Fruit fly (Drosophila melanogaster) whole organism, prepupa: ENCODE measurements around the gene CG10098.

Experiments used
- CG10669 ChIP-seq: fragments of 200-800 bp; sonication (Bioruptor generic); optimal IDR thresholded peaks from 3 replicates; lab custom pipeline; 2018; ENCODE audit warnings: missing biosample characterization, mild to moderate bottlenecking, missing genetic modification characterization, moderate library complexity
- CG11294 ChIP-seq: fragments of 200-800 bp; sonication (Bioruptor generic); IDR thresholded peaks from 2 replicates; pipeline ENCODE4 v1.3.6; 2022; ENCODE audit warnings: missing biosample characterization, missing genetic modification characterization
- CG1621 ChIP-seq: fragments of 200-800 bp; sonication (Bioruptor generic); optimal IDR thresholded peaks from 3 replicates; lab custom pipeline; 2018; ENCODE audit warnings: missing biosample characterization, mild to moderate bottlenecking, missing genetic modification characterization
- CG16779 ChIP-seq: fragments of 200-800 bp; sonication (Bioruptor generic); optimal IDR thresholded peaks from 3 replicates; lab custom pipeline; 2017; ENCODE audit warnings: missing biosample characterization, mild to moderate bottlenecking, missing genetic modification characterization
- CG3032 ChIP-seq: fragments of 200-800 bp; optimal IDR thresholded peaks from 2 replicates; lab custom pipeline; 2019; ENCODE audit warnings: missing biosample characterization, mild to moderate bottlenecking, missing genetic modification characterization, moderate library complexity
- CG31627 ChIP-seq: fragments of 200-800 bp; sonication (Bioruptor generic); optimal IDR thresholded peaks from 3 replicates; lab custom pipeline; 2016; ENCODE audit warnings: missing biosample characterization, missing genetic modification characterization
- CG32006 ChIP-seq: fragments of 200-800 bp; sonication (Bioruptor generic); optimal IDR thresholded peaks from 3 replicates; lab custom pipeline; 2017; ENCODE audit warnings: missing biosample characterization, mild to moderate bottlenecking, missing genetic modification characterization
- CG34406 ChIP-seq: fragments of 200-800 bp; sonication (Bioruptor generic); optimal IDR thresholded peaks from 3 replicates; lab custom pipeline; 2016; ENCODE audit warnings: missing biosample characterization, missing genetic modification characterization
- CG3919 ChIP-seq: fragments of 200-800 bp; sonication (Bioruptor generic); optimal IDR thresholded peaks from 3 replicates; lab custom pipeline; 2016; ENCODE audit warnings: missing biosample characterization, missing genetic modification characterization
- CG4318 ChIP-seq: fragments of 200-800 bp; sonication (Bioruptor generic); optimal IDR thresholded peaks from 3 replicates; lab custom pipeline; 2017; ENCODE audit warnings: missing biosample characterization, mild to moderate bottlenecking, missing genetic modification characterization
- CG6163 ChIP-seq: fragments of 200-800 bp; sonication (Bioruptor generic); IDR thresholded peaks from 3 replicates; pipeline ENCODE4 v1.3.6; 2022; ENCODE audit warnings: missing biosample characterization, missing genetic modification characterization
- CG6808 ChIP-seq: fragments of 200-800 bp; sonication (Bioruptor generic); optimal IDR thresholded peaks from 3 replicates; lab custom pipeline; 2017; ENCODE audit warnings: missing biosample characterization, missing genetic modification characterization, mild to moderate bottlenecking, moderate library complexity, missing genetic modification reagents
- CG8119 ChIP-seq: fragments of 200-800 bp; sonication (Bioruptor generic); IDR thresholded peaks from 3 replicates; pipeline ENCODE4 v1.3.6; 2022; ENCODE audit warnings: missing biosample characterization, missing genetic modification characterization
- CG8319 ChIP-seq: fragments of 200-800 bp; sonication (Bioruptor generic); optimal IDR thresholded peaks from 3 replicates; lab custom pipeline; 2016; ENCODE audit warnings: missing biosample characterization, missing genetic modification characterization
- CG8632 ChIP-seq: fragments of 200-800 bp; sonication (Bioruptor generic); optimal IDR thresholded peaks from 3 replicates; lab custom pipeline; 2016; ENCODE audit warnings: missing biosample characterization, missing genetic modification characterization
- Eip75B ChIP-seq: fragments of 200-800 bp; sonication (Bioruptor generic); optimal IDR thresholded peaks from 3 replicates; lab custom pipeline; 2016; ENCODE audit warnings: missing biosample characterization, missing genetic modification characterization
- Eip78C ChIP-seq: fragments of 200-800 bp; sonication (Bioruptor generic); peaks from one replicate; lab custom pipeline; 2016; ENCODE audit warnings: missing biosample characterization, missing genetic modification characterization
- Eip93F ChIP-seq: fragments of 200-800 bp; sonication (Bioruptor generic); optimal IDR thresholded peaks from 2 replicates; lab custom pipeline; 2016; ENCODE audit warnings: missing biosample characterization, mild to moderate bottlenecking, missing genetic modification characterization
- Ets96B ChIP-seq: fragments of 200-800 bp; optimal IDR thresholded peaks from 2 replicates; lab custom pipeline; 2019; ENCODE audit warnings: missing biosample characterization, mild to moderate bottlenecking, missing genetic modification characterization, moderate library complexity
- Gug ChIP-seq: fragments of 200-800 bp; sonication (Bioruptor generic); IDR thresholded peaks from 2 replicates; pipeline ENCODE4 v1.3.6; 2022; ENCODE audit warnings: missing biosample characterization, missing genetic modification characterization
- Hr39 ChIP-seq: fragments of 200-800 bp; sonication (Bioruptor generic); optimal IDR thresholded peaks from 2 replicates; lab custom pipeline; 2016; ENCODE audit warnings: missing biosample characterization, missing genetic modification characterization
- Hr4 ChIP-seq: fragments of 200-800 bp; sonication (Bioruptor generic); optimal IDR thresholded peaks from 3 replicates; lab custom pipeline; 2016; ENCODE audit warnings: missing biosample characterization, missing genetic modification characterization
- Lpt ChIP-seq: fragments of 200-800 bp; sonication (Bioruptor generic); optimal IDR thresholded peaks from 3 replicates; lab custom pipeline; 2016; ENCODE audit warnings: missing biosample characterization, missing genetic modification characterization
- OdsH ChIP-seq: fragments of 200-800 bp; sonication (Bioruptor generic); optimal IDR thresholded peaks from 3 replicates; lab custom pipeline; 2016; ENCODE audit warnings: missing biosample characterization, missing genetic modification characterization
- Smox ChIP-seq: fragments of 200-800 bp; sonication (Bioruptor generic); optimal IDR thresholded peaks from 3 replicates; lab custom pipeline; 2016; ENCODE audit warnings: missing biosample characterization, missing genetic modification characterization
- Sox14 ChIP-seq: fragments of 200-800 bp; sonication (Bioruptor generic); optimal IDR thresholded peaks from 3 replicates; lab custom pipeline; 2016; ENCODE audit warnings: missing biosample characterization, missing genetic modification characterization
- achi ChIP-seq: fragments of 200-800 bp; sonication (Bioruptor generic); optimal IDR thresholded peaks from 3 replicates; lab custom pipeline; 2016; ENCODE audit warnings: missing biosample characterization, missing genetic modification characterization
- acj6 ChIP-seq: fragments of 200-800 bp; sonication (Bioruptor generic); optimal IDR thresholded peaks from 3 replicates; lab custom pipeline; 2016; ENCODE audit warnings: missing biosample characterization, missing genetic modification characterization
- cyc ChIP-seq: fragments of 200-800 bp; sonication (Bioruptor generic); optimal IDR thresholded peaks from 3 replicates; lab custom pipeline; 2016; ENCODE audit warnings: missing biosample characterization, missing genetic modification characterization
- dac ChIP-seq: fragments of 200-800 bp; sonication (Bioruptor generic); optimal IDR thresholded peaks from 2 replicates; lab custom pipeline; 2017; ENCODE audit warnings: missing biosample characterization, mild to moderate bottlenecking, missing genetic modification characterization
- eg ChIP-seq: fragments of 200-800 bp; sonication (Bioruptor generic); IDR thresholded peaks from 3 replicates; pipeline ENCODE4 v1.3.6; 2022; ENCODE audit warnings: missing biosample characterization, missing genetic modification characterization
- esn ChIP-seq: fragments of 200-800 bp; sonication (Bioruptor generic); optimal IDR thresholded peaks from 2 replicates; lab custom pipeline; 2016; ENCODE audit warnings: missing biosample characterization, mild to moderate bottlenecking, missing genetic modification characterization, moderate library complexity
- fkh ChIP-seq: fragments of 200-800 bp; sonication (Bioruptor generic); optimal IDR thresholded peaks from 3 replicates; lab custom pipeline; 2017; ENCODE audit warnings: missing biosample characterization, mild to moderate bottlenecking, missing genetic modification characterization, moderate library complexity
- lz ChIP-seq: fragments of 200-800 bp; sonication (Bioruptor generic); optimal IDR thresholded peaks from 3 replicates; lab custom pipeline; 2016; ENCODE audit warnings: missing biosample characterization, missing genetic modification characterization
- net ChIP-seq: fragments of 200-800 bp; sonication (Bioruptor generic); optimal IDR thresholded peaks from 3 replicates; lab custom pipeline; 2016; ENCODE audit warnings: missing biosample characterization, missing genetic modification characterization
- pdm3 ChIP-seq: fragments of 200-800 bp; sonication (Bioruptor generic); optimal IDR thresholded peaks from 3 replicates; lab custom pipeline; 2016; ENCODE audit warnings: missing biosample characterization, missing genetic modification characterization
- salr ChIP-seq, 2 experiments: fragments of 200-800 bp; sonication (Bioruptor generic); optimal IDR thresholded peaks; 3 replicates each; lab custom pipeline; 2016 to 2018; ENCODE audit warnings: missing biosample characterization in 2 of 2, missing genetic modification characterization in 2 of 2, mild to moderate bottlenecking in 1 of 2
- spab ChIP-seq: fragments of 200-800 bp; sonication (Bioruptor generic); optimal IDR thresholded peaks from 2 replicates; lab custom pipeline; 2017; ENCODE audit warnings: missing biosample characterization, mild to moderate bottlenecking, missing genetic modification characterization, missing genetic modification reagents
- ss ChIP-seq, 2 experiments: fragments of 200-800 bp; sonication (Bioruptor generic); optimal IDR thresholded peaks; 2 replicates in 1 of 2; 3 replicates in 1 of 2; lab custom pipeline; 2017 to 2018; ENCODE audit warnings: mild to moderate bottlenecking in 2 of 2, missing biosample characterization in 2 of 2, missing genetic modification characterization in 2 of 2, moderate library complexity in 1 of 2
- svp ChIP-seq: fragments of 200-800 bp; sonication (Bioruptor generic); peaks from one replicate; lab custom pipeline; 2016; ENCODE audit warnings: missing biosample characterization, missing genetic modification characterization
- topi ChIP-seq: fragments of 200-800 bp; sonication (Bioruptor generic); optimal IDR thresholded peaks from 3 replicates; lab custom pipeline; 2016; ENCODE audit warnings: missing biosample characterization, missing genetic modification characterization
- vri ChIP-seq: fragments of 200-800 bp; sonication (Bioruptor generic); optimal IDR thresholded peaks from 3 replicates; lab custom pipeline; 2016; ENCODE audit warnings: missing biosample characterization, mild to moderate bottlenecking, missing genetic modification characterization

The CG10098 gene

DNA sequence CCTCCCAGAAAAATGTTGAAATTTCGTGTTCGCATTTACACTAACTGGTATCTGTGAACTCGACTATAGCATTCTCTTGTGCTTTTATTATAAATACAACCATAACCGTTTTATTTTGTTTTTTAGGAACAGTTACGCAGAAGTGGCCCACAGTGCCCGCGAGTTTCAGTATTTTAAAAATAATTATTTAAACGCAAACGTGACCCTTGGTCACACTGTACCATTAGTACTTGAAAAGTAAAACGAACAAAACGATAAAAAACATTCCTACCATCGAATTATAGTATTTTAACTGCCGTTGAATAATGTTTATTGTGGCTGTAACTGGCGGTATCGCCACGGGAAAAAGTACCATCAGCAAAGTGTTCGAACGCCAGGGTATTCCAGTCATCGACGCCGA is 42.4 kb upstream of the CG10098 start, which contains the start of gene Dpck (continued):
- TF ChIP-seq CG16779 (tag; lab: Kevin White, UChicago) (peak; percentile 44), Gug (GFP tag; lab: Robert Waterston, UW) (no peak), Ets96B (tag; lab: Kevin White, UChicago) (peak; percentile 47), CG6808 (peak; percentile 33), Eip75B (GFP tag; lab: Kevin White, UChicago) (peak; percentile 42), cyc (GFP tag; lab: Kevin White, UChicago) (peak; percentile 19), acj6 (peak; percentile 47)

DNA sequence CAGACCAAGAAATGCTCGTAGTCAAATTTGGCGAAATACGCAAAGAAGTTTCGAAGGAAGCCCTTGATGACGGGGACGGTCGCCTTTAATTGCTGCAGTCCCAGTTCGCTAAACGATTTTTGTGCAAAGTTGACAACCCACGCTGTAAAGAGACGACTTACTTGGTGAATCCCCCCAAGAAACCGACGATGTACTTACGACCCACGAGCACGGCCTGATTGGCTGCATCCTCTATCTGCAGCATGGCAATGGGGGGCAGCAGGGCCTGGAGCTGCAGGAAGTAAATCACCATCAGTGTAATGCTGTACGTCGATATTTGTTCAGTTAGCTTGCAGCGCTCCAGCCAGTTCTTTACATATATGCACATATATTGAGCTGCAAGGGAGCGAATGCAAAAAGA is 40.6 kb upstream of the CG10098 start:
- peak; percentile 88 for TF ChIP-seq svp
- no peak for TF ChIP-seq CG3919 (GFP tag; lab: Kevin White, UChicago)
- TF ChIP-seq, all 60 proteins: peak for 1

DNA sequence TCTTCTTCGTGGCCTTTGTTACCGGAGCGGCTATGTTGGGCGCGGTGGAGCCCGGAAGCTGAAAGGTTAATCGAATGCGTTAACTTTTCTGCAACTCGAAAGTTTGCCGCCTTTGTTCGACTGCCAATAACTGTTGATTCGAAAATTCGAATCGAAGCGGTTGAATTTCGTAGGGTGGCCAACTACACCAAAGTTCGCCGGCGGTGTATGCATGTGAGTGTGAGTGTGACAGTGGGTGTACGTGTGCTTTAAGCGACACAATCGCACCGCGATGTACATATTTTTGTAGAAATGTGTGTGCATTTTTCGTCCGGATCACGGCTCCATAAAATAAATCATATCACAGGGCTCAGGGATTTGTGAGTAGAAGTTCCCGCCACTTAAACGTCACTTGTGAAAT is 38.9 kb upstream of the CG10098 start:
- TF ChIP-seq Sox14 (peak; percentile 21), CG8319 (GFP tag; lab: Kevin White, UChicago) (no peak)

DNA sequence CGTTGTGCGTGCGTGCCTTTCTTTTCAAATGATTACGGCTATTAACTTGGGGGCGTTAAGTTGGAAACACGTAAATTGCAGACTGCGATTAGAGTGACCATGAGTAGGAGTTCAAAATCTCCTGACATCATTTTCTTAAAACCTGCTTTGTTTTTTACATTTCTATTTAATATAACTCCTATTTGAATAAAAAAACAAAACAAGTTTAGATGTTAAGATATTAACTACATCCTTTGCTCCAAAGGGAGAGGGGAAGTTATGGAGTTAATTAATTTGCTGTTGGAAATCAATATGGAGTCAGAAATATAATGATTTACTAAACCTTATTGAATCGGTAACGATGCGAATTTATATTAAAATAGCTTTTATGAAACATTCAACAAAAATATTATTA is 38.4 kb upstream of the CG10098 start, which contains the start of gene Tailor:
Gene Tailor (minus strand): TSS at position 101 of the 394 bp plus-strand sequence.
- TF ChIP-seq Lpt (GFP tag; lab: Kevin White, UChicago) (no peak), svp (peak; percentile 42)

DNA sequence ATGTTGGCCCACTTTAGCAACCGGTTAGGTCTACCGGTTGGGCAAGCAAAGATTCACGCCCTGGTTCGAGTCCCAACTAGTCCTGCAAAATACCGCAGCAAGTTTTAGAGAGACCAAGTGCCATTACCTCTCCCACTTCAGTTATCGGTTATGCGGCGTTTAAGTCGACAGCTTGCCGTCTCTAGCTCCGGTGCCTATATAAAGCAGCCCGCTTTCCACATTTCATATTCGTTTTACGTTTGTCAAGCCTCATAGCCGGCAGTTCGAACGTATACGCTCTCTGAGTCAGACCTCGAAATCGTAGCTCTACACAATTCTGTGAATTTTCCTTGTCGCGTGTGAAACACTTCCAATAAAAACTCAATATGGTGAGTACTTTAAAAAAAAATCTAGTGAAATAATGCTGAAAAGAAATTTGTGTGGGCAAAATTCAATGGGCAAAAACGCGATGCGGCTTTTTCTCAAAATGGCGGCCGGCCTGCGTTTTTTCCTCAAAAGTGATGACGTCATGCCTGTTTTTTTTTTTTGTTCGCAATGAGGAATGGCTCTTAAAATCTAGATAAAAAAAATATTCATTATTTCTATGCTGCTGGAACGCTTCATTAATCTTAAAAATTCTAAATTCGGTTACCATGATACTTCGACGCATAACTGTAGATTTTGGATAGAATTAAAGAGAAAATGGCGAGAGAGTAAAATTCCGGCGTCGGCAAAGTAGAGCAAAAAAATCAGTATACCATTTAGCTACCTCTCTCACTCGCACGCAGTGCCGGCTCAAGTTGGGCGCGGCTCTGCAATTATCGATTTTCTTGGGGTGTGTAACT is 37.8 kb upstream of the CG10098 start, which contains the start of gene alphaTub84B:
Gene alphaTub84B (plus strand): TSS at position 223 of the 824 bp plus-strand sequence.
- TF ChIP-seq CG10669 (GFP tag; lab: Kevin White, UChicago) (peak; percentile 38), Lpt (GFP tag; lab: Kevin White, UChicago) (peak; percentile 32), CG1621 (tag; lab: Kevin White, UChicago) (peak; percentile 54), CG6163 (GFP tag; lab: Robert Waterston, UW) (peak; percentile 71; the same call in 2 of the 3 replicates), net (GFP tag; lab: Kevin White, UChicago) (peak; percentile 62), Hr39 (GFP tag; lab: Kevin White, UChicago) (peak; percentile 12), topi (GFP tag; lab: Kevin White, UChicago) (peak; percentile 62), fkh (GFP tag; lab: Kevin White, UChicago) (no peak), CG34406 (GFP tag; lab: Kevin White, UChicago) (no peak), Eip93F (GFP tag; lab: Kevin White, UChicago) (no peak), ss (GFP tag; optimal IDR thresholded peaks at IDR 0.05; lab: Kevin White, UChicago) (peak; percentile 63 to 64), Smox (GFP tag; lab: Kevin White, UChicago) (peak; percentile 14), spab (GFP tag; lab: Kevin White, UChicago) (peak; percentile 38), CG8119 (GFP tag; lab: Robert Waterston, UW) (peak; percentile 33; the same call in 1 of the 3 replicates), achi (GFP tag; lab: Kevin White, UChicago) (peak; percentile 3), Hr4 (GFP tag; lab: Kevin White, UChicago) (no peak), salr (GFP tag; optimal IDR thresholded peaks at IDR 0.05; lab: Kevin White, UChicago) (peak; percentile 1 to 14), CG3032 (tag; lab: Kevin White, UChicago) (no peak), eg (GFP tag; lab: Robert Waterston, UW) (peak; percentile 72; the same call in 2 of the 3 replicates), lz (GFP tag; lab: Kevin White, UChicago) (peak; percentile 31), CG11294 (GFP tag; lab: Robert Waterston, UW) (no peak), OdsH (GFP tag; lab: Kevin White, UChicago) (peak; percentile 1), CG8632 (GFP tag; lab: Kevin White, UChicago) (no peak), CG4318 (GFP tag; lab: Kevin White, UChicago) (no peak), acj6 (no peak), CG16779 (tag; lab: Kevin White, UChicago) (peak; percentile 24), CG8319 (GFP tag; lab: Kevin White, UChicago) (peak; percentile 19), CG31627 (GFP tag; lab: Kevin White, UChicago) (peak; percentile 33), Eip78C (peak; percentile 78), esn (GFP tag; lab: Kevin White, UChicago) (peak; percentile 76), dac (GFP tag; lab: Kevin White, UChicago) (no peak), CG32006 (GFP tag; lab: Kevin White, UChicago) (peak; percentile 8), Eip75B (GFP tag; lab: Kevin White, UChicago) (peak; percentile 71), pdm3 (peak; percentile 46), vri (GFP tag; lab: Kevin White, UChicago) (peak; percentile 87)
